Fruit fly (Drosophila melanogaster) whole organism, embryonic: ENCODE measurements around the gene smo.

Experiments used
- Bgb ChIP-seq: fragments of 200-800 bp; sonication (Bioruptor generic); IDR thresholded peaks from 2 replicates; pipeline ENCODE4 v1.3.6; 2022; ENCODE audit warnings: missing biosample characterization, missing genetic modification characterization; ENCODE audit not compliant: partially characterized antibody
- CG10543 ChIP-seq: fragments of 200-800 bp; sonication (Bioruptor generic); optimal IDR thresholded peaks from 3 replicates; lab custom pipeline; 2017; ENCODE audit warnings: missing biosample characterization, mild to moderate bottlenecking, missing genetic modification characterization, moderate library complexity
- CG10565 ChIP-seq: fragments of 200-800 bp; sonication (Bioruptor generic); optimal IDR thresholded peaks from 3 replicates; lab custom pipeline; 2016; ENCODE audit warnings: missing biosample characterization, mild to moderate bottlenecking, missing genetic modification characterization
- CG11085 ChIP-seq: fragments of 200-800 bp; sonication (Bioruptor generic); IDR thresholded peaks from 2 replicates; pipeline ENCODE4 v1.3.6; 2022; ENCODE audit warnings: missing biosample characterization, missing genetic modification characterization
- CG11504 ChIP-seq: fragments of 200-800 bp; sonication (Bioruptor generic); optimal IDR thresholded peaks from 3 replicates; lab custom pipeline; 2019; ENCODE audit warnings: missing biosample characterization, mild to moderate bottlenecking, missing genetic modification characterization, moderate library complexity
- CG14050 ChIP-seq: fragments of 200-800 bp; sonication (Bioruptor generic); IDR thresholded peaks from 3 replicates; pipeline ENCODE4 v1.3.6; 2022; ENCODE audit warnings: missing biosample characterization, missing genetic modification characterization
- CG17568 ChIP-seq: fragments of 200-800 bp; sonication (Bioruptor generic); optimal IDR thresholded peaks from 2 replicates; lab custom pipeline; 2018; ENCODE audit warnings: missing biosample characterization, mild to moderate bottlenecking, missing genetic modification characterization, moderate library complexity
- CG18262 ChIP-seq: fragments of 200-800 bp; optimal IDR thresholded peaks from 3 replicates; lab custom pipeline; 2019; ENCODE audit warnings: missing biosample characterization, mild to moderate bottlenecking, missing genetic modification characterization, moderate library complexity
- CG2678 ChIP-seq: fragments of 200-800 bp; sonication (Bioruptor generic); optimal IDR thresholded peaks from 3 replicates; lab custom pipeline; 2019; ENCODE audit warnings: missing biosample characterization, mild to moderate bottlenecking, missing genetic modification characterization, moderate library complexity
- CG3995 ChIP-seq: fragments of 200-800 bp; sonication (Bioruptor generic); optimal IDR thresholded peaks from 3 replicates; lab custom pipeline; 2016; ENCODE audit warnings: missing biosample characterization, missing genetic modification characterization
- CG43689 ChIP-seq: fragments of 200-800 bp; sonication (Bioruptor generic); IDR thresholded peaks from 2 replicates; pipeline ENCODE4 v1.3.6; 2022; ENCODE audit warnings: missing biosample characterization, missing genetic modification characterization
- CG4820 ChIP-seq: fragments of 200-800 bp; sonication (Bioruptor generic); optimal IDR thresholded peaks from 3 replicates; lab custom pipeline; 2016; ENCODE audit warnings: missing biosample characterization, missing genetic modification characterization
- CG6654 ChIP-seq: fragments of 200-800 bp; sonication (Bioruptor generic); optimal IDR thresholded peaks from 2 replicates; lab custom pipeline; 2017; ENCODE audit warnings: missing biosample characterization, mild to moderate bottlenecking, missing genetic modification characterization
- CG6689 ChIP-seq: fragments of 200-800 bp; sonication (Bioruptor generic); IDR thresholded peaks from 2 replicates; pipeline ENCODE4 v1.3.6; 2022; ENCODE audit warnings: missing biosample characterization, missing genetic modification characterization
- CG9876 ChIP-seq: fragments of 200-800 bp; sonication (Bioruptor generic); optimal IDR thresholded peaks from 2 replicates; lab custom pipeline; 2016; ENCODE audit warnings: missing biosample characterization, missing genetic modification characterization
- GATAe ChIP-seq: fragments of 200-800 bp; sonication (Bioruptor generic); conservative IDR thresholded peaks from 2 replicates; pipeline ENCODE4 v1.3.6; 2022; ENCODE audit warnings: missing biosample characterization, missing genetic modification characterization
- H2.0 ChIP-seq: fragments of 200-800 bp; sonication (Bioruptor generic); IDR thresholded peaks from 2 replicates; pipeline ENCODE4 v1.3.6; 2022; ENCODE audit warnings: missing biosample characterization, missing genetic modification characterization
- Hsf ChIP-seq: fragments of 200-800 bp; sonication (Bioruptor generic); optimal IDR thresholded peaks from 3 replicates; lab custom pipeline; 2016; ENCODE audit warnings: missing biosample characterization, missing genetic modification characterization
- Jarid2 ChIP-seq: fragments of 200-800 bp; sonication (Bioruptor generic); optimal IDR thresholded peaks from 3 replicates; lab custom pipeline; 2017; ENCODE audit warnings: mild to moderate bottlenecking, missing biosample characterization, missing genetic modification reagents, missing genetic modification characterization
- MTF-1 ChIP-seq: fragments of 200-800 bp; sonication (Bioruptor generic); optimal IDR thresholded peaks from 2 replicates; lab custom pipeline; 2018; ENCODE audit warnings: missing biosample characterization, mild to moderate bottlenecking, missing genetic modification characterization, borderline replicate concordance
- Med ChIP-seq: fragments of 200-800 bp; sonication (Bioruptor generic); peaks from one replicate; lab custom pipeline; 2016; ENCODE audit warnings: missing biosample characterization, missing genetic modification characterization, mild to moderate bottlenecking, inconsistent platforms, moderate library complexity
- Nf-YB ChIP-seq: fragments of 200-800 bp; sonication (Bioruptor generic); optimal IDR thresholded peaks from 3 replicates; lab custom pipeline; 2019; ENCODE audit warnings: missing biosample characterization, mild to moderate bottlenecking, missing genetic modification characterization, moderate library complexity
- Nf-YC ChIP-seq: fragments of 200-800 bp; optimal IDR thresholded peaks from 3 replicates; lab custom pipeline; 2019; ENCODE audit warnings: missing biosample characterization, mild to moderate bottlenecking, missing genetic modification characterization, moderate library complexity
- Opbp ChIP-seq: fragments of 200-800 bp; sonication (Bioruptor generic); IDR thresholded peaks from 3 replicates; pipeline ENCODE4 v1.3.6; 2022; ENCODE audit warnings: missing biosample characterization, missing genetic modification characterization; ENCODE audit not compliant: partially characterized antibody
- Scr ChIP-seq: fragments of 200-800 bp; sonication (Bioruptor generic); IDR thresholded peaks from 2 replicates; pipeline ENCODE4 v1.3.6; 2022; ENCODE audit warnings: missing biosample characterization, missing genetic modification characterization; ENCODE audit not compliant: partially characterized antibody
- Tbp ChIP-seq: fragments of >200 bp; optimal IDR thresholded peaks from 2 replicates; lab custom pipeline; 2018; ENCODE audit warnings: missing biosample characterization, missing genetic modification characterization
- abd-A ChIP-seq: fragments of 200-800 bp; sonication (Bioruptor generic); optimal IDR thresholded peaks from 3 replicates; lab custom pipeline; 2019; ENCODE audit warnings: missing biosample characterization, mild to moderate bottlenecking, missing genetic modification characterization, moderate library complexity
- ap ChIP-seq: fragments of 200-800 bp; sonication (Bioruptor generic); IDR thresholded peaks from 2 replicates; pipeline ENCODE4 v1.3.6; 2022; ENCODE audit warnings: missing biosample characterization, missing genetic modification characterization
- az2 ChIP-seq: fragments of 200-800 bp; sonication (Bioruptor generic); optimal IDR thresholded peaks from 3 replicates; lab custom pipeline; 2016; ENCODE audit warnings: missing biosample characterization, missing genetic modification characterization
- cas ChIP-seq: fragments of 200-800 bp; sonication (Bioruptor generic); IDR thresholded peaks from 2 replicates; pipeline ENCODE4 v1.3.6; 2022; ENCODE audit warnings: missing biosample characterization, missing genetic modification characterization
- chinmo ChIP-seq: fragments of 200-800 bp; sonication (Bioruptor generic); IDR thresholded peaks from 4 replicates; pipeline ENCODE4 v1.3.6; 2022; ENCODE audit warnings: missing biosample characterization, missing genetic modification characterization; ENCODE audit not compliant: partially characterized antibody
- ci ChIP-seq: fragments of 200-800 bp; sonication (Bioruptor generic); IDR thresholded peaks from 3 replicates; pipeline ENCODE4 v1.3.6; 2022; ENCODE audit warnings: missing biosample characterization, missing genetic modification characterization
- danr ChIP-seq: fragments of 200-800 bp; sonication (Bioruptor generic); IDR thresholded peaks from 2 replicates; pipeline ENCODE4 v1.3.6; 2022; ENCODE audit warnings: missing biosample characterization, missing genetic modification characterization
- exex ChIP-seq: fragments of 200-800 bp; sonication (Bioruptor generic); optimal IDR thresholded peaks from 4 replicates; lab custom pipeline; 2018; ENCODE audit warnings: missing biosample characterization, mild to moderate bottlenecking, missing genetic modification characterization, moderate library complexity
- ken ChIP-seq: fragments of 200-800 bp; sonication (Bioruptor generic); IDR thresholded peaks from 3 replicates; pipeline ENCODE4 v1.3.6; 2022; ENCODE audit warnings: missing biosample characterization, missing genetic modification characterization
- mam ChIP-seq: fragments of 200-800 bp; sonication (Bioruptor generic); optimal IDR thresholded peaks from 3 replicates; lab custom pipeline; 2016; ENCODE audit warnings: missing biosample characterization, missing genetic modification characterization
- oc ChIP-seq: fragments of 200-800 bp; sonication (Bioruptor generic); optimal IDR thresholded peaks from 2 replicates; lab custom pipeline; 2018; ENCODE audit warnings: missing biosample characterization, mild to moderate bottlenecking, missing genetic modification characterization, moderate library complexity
- row ChIP-seq: fragments of 200-800 bp; sonication (Bioruptor generic); IDR thresholded peaks from 3 replicates; pipeline ENCODE4 v1.3.6; 2022; ENCODE audit warnings: missing biosample characterization, missing genetic modification characterization
- sc ChIP-seq, 3 experiments: fragments of >200 bp in 2 of 3; fragments of 200-800 bp in 1 of 3; sonication (Bioruptor generic) in 1 of 3; optimal IDR thresholded peaks; 2 replicates in 2 of 3; 3 replicates in 1 of 3; lab custom pipeline; 2017; ENCODE audit warnings: mild to moderate bottlenecking in 1 of 3, missing biosample characterization in 1 of 3, missing genetic modification characterization in 1 of 3, missing genetic modification reagents in 1 of 3
- sd ChIP-seq: fragments of 200-800 bp; sonication (Bioruptor generic); optimal IDR thresholded peaks from 3 replicates; lab custom pipeline; 2018; ENCODE audit warnings: missing biosample characterization, mild to moderate bottlenecking, missing genetic modification characterization, moderate library complexity
- sens ChIP-seq: fragments of 200-800 bp; sonication (Bioruptor generic); peaks from one replicate; lab custom pipeline; 2016; ENCODE audit warnings: missing biosample characterization, missing genetic modification characterization
- sisA ChIP-seq: fragments of 200-800 bp; sonication (Bioruptor generic); IDR thresholded peaks from 2 replicates; pipeline ENCODE4 v1.3.6; 2022; ENCODE audit warnings: missing biosample characterization, missing genetic modification characterization
- sna ChIP-seq: fragments of 200-800 bp; sonication (Bioruptor generic); IDR thresholded peaks from 2 replicates; pipeline ENCODE4 v1.3.6; 2022; ENCODE audit warnings: missing biosample characterization, missing genetic modification characterization; ENCODE audit not compliant: partially characterized antibody
- so ChIP-seq: fragments of 200-800 bp; sonication (Bioruptor generic); IDR thresholded peaks from 3 replicates; pipeline ENCODE4 v1.3.6; 2022; ENCODE audit warnings: missing biosample characterization, missing genetic modification characterization
- z ChIP-seq: fragments of 200-800 bp; sonication (Bioruptor generic); IDR thresholded peaks from 3 replicates; pipeline ENCODE4 v1.3.6; 2022; ENCODE audit warnings: missing biosample characterization, missing genetic modification characterization
- zf30C ChIP-seq: fragments of 200-800 bp; sonication (Bioruptor generic); optimal IDR thresholded peaks from 3 replicates; lab custom pipeline; 2018; ENCODE audit warnings: missing biosample characterization, mild to moderate bottlenecking, missing genetic modification characterization
- zfh2 ChIP-seq: fragments of 200-800 bp; sonication (Bioruptor generic); optimal IDR thresholded peaks from 2 replicates; lab custom pipeline; 2016; ENCODE audit warnings: missing biosample characterization, missing genetic modification characterization

Gene smo

DNA sequence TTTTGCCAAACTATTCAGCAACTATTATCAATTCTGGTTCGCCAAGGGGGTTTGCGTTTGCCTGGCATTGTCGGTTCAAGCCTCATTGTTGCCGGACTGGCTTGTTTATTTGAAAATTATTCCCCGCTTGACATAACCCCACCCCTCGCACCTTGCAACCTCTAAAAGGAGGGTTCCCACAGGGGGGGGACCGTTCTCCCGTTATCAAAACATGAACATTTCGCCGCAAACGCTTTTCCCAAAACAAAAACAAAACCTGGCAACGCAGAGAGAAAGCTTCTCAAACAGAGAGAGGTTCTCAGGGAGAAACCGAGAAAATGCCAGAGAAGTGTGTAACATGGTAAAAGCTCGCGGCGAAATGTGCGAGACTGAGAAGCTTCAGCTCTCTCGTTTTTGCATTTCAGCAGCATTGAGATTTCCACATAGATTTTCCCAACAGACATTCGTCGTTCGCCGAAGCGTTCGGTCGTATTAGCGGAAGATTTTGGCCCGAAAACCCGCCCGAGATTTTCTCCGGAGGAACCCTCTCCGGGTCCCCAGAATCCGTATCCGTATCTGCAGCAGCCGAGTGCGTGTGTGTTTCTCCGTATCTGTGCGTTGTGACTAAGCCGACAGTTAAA is 32.5 kb downstream of the smo start (continued):
- TF ChIP-seq CG11085 (no peak), mam (GFP tag; lab: Kevin White, UChicago) (no peak), chinmo (peak; percentile 64; the same call in 1 of the 4 replicates), so (GFP tag; lab: Robert Waterston, UW) (peak; percentile 18; the same call in 1 of the 3 replicates), abd-A (tag; lab: Kevin White, UChicago) (peak; percentile 61), row (GFP tag; lab: Robert Waterston, UW) (no peak), ci (GFP tag; lab: Robert Waterston, UW) (peak; percentile 61; the same call in 2 of the 3 replicates)

DNA sequence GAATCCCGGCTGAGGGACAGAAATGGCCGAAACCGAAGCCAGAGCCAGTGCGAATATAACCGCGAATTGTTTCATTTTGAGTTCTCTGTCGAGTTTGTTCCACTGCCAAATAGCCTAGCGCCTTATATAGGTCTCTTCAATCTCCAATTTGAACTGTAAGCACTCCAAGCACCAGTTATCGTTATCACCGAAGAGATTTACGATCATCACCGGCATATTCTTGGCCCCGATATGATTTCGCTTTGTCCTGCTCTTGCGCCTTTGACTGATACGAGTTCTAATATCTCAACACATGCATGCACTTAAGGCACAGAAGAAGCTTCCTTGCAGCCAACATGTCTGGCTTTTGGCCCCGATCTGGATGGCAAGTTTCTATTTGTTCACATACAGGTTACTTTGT is 41.8 kb downstream of the smo start, which contains the start of gene CG11912:
Gene CG11912 (minus strand): TSS at position 101 of the 400 bp plus-strand sequence.
- TF ChIP-seq CG9876 (no peak), sens (GFP tag; lab: Kevin White, UChicago) (peak; percentile 30), oc (tag; lab: Kevin White, UChicago) (no peak), CG43689 (GFP tag; lab: Robert Waterston, UW) (no peak), Hsf (GFP tag; lab: Kevin White, UChicago) (no peak), CG4820 (GFP tag; lab: Kevin White, UChicago) (no peak)

- TF ChIP-seq ap (GFP tag; lab: Robert Waterston, UW) (no peak), Med (no peak), exex (peak; percentile 80), CG6654 (no peak), Nf-YB (GFP tag; lab: Kevin White, UChicago) (peak; percentile 83), az2 (GFP tag; lab: Kevin White, UChicago) (no peak), danr (GFP tag; lab: Robert Waterston, UW) (no peak), H2.0 (GFP tag; lab: Robert Waterston, UW) (no peak), Opbp (GFP tag; lab: Robert Waterston, UW) (no peak), Tbp (no peak), CG17568 (GFP tag; lab: Kevin White, UChicago) (no peak), Nf-YC (tag; lab: Kevin White, UChicago) (peak; percentile 87), sd (tag; lab: Kevin White, UChicago) (no peak), CG18262 (tag; lab: Kevin White, UChicago) (no peak), z (GFP tag; lab: Robert Waterston, UW) (no peak), Bgb (no peak), CG6689 (no peak), zf30C (GFP tag; lab: Kevin White, UChicago) (no peak), CG11504 (tag; lab: Kevin White, UChicago) (peak; percentile 67), sna (GFP tag; lab: Robert Waterston, UW) (no peak), zfh2 (GFP tag; lab: Kevin White, UChicago) (no peak), GATAe (GFP tag; lab: Robert Waterston, UW) (no peak), CG14050 (GFP tag; lab: Robert Waterston, UW) (no peak), CG10565 (no peak), Jarid2 (GFP tag; lab: Kevin White, UChicago) (no peak), sc (optimal IDR thresholded peaks at IDR 0.05; lab: Kevin White, UChicago) (no peak), sc (GFP tag; optimal IDR thresholded peaks at IDR 0.05; lab: Kevin White, UChicago) (no peak), sisA (GFP tag; lab: Robert Waterston, UW) (no peak), CG10543 (GFP tag; lab: Kevin White, UChicago) (no peak), cas (GFP tag; lab: Robert Waterston, UW) (no peak), MTF-1 (GFP tag; lab: Kevin White, UChicago) (no peak), ken (GFP tag; lab: Robert Waterston, UW) (no peak), CG3995 (GFP tag; lab: Kevin White, UChicago) (no peak), CG2678 (tag; lab: Kevin White, UChicago) (no peak), Scr (GFP tag; lab: Robert Waterston, UW) (no peak)
These were observed 42.4 kb downstream of the smo start for dm6 chr2L:319745-320144.
